Fruit fly (Drosophila melanogaster): ENCODE results near the gene Trx2.

Trx2 gene

DNA sequence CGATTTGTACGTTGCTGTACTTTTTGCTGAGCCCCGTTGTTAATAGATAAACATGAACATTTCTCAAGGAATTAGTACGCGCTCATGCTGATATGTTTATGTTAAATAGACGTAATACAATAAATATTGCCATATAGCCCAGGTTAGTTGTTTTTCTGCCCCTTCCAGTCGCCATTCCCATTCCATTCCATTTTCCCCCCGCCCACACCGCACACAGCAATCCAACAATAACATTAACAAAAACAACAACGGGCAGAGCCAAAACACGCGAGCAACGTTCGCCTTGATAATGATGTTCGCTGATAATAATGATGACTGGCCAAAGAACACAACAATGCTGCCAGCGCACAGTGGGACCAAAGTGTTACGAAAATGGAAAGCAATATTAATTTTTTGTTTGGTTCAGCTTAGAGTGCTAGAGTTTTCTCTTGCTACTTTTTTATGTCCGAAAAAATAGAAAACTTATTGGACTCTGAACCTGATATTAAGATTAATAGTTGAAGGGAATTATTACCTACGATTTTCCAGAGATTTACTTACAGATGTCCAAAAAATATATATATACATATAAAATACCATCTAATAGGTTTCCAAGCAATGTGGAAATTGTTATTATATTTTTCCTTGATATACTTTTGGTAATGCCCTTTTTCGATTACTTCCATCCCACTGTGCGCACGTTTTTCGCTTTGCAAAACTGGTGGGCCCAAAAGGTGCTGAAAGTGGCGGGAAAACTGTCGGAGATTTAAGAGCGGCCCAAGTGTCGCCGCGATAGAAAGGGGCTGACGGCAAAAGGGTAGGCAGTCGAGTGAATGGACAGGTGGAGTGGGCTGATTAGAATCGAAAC, 43.2 kb upstream of the Trx2 start (continued):
- TF ChIP-seq CG6791 (GFP tag; IDR thresholded peaks at IDR 0.05; ENCODE audit: partially characterized antibody) (no peak), CG10979 (tag; optimal IDR thresholded peaks at IDR 0.05) (peak; percentile 96), Tbp (GFP tag; optimal IDR thresholded peaks at IDR 0.05) (no peak), zen2 (GFP tag; IDR thresholded peaks at IDR 0.05; ENCODE audit: partially characterized antibody) (no peak), CG12391 (tag; optimal IDR thresholded peaks at IDR 0.05) (peak; percentile 97), CG18619 (GFP tag; optimal IDR thresholded peaks at IDR 0.05) (peak; percentile 97), CG14710 (tag; optimal IDR thresholded peaks at IDR 0.05) (peak; percentile 93), tin (GFP tag; optimal IDR thresholded peaks at IDR 0.05) (peak; percentile 94), toy (GFP tag; IDR thresholded peaks at IDR 0.05) (peak; percentile 72), CG31365 (tag; optimal IDR thresholded peaks at IDR 0.05) (peak; percentile 68), Hmr (GFP tag; optimal IDR thresholded peaks at IDR 0.05) (peak; percentile 98), CG1233 (GFP tag; optimal IDR thresholded peaks at IDR 0.05) (peak; percentile 97), CG6854 (GFP tag; optimal IDR thresholded peaks at IDR 0.05) (peak; percentile 96), CG15514 (GFP tag; optimal IDR thresholded peaks at IDR 0.05) (peak; percentile 90), CG9932 (GFP tag; IDR thresholded peaks at IDR 0.05) (peak; percentile 89), Asciz (GFP tag; optimal IDR thresholded peaks at IDR 0.05) (peak; percentile 96), cg (GFP tag; optimal IDR thresholded peaks at IDR 0.05) (no peak), Nf-YC (tag; optimal IDR thresholded peaks at IDR 0.05) (peak; percentile 90), Hmx (GFP tag; optimal IDR thresholded peaks at IDR 0.05) (peak; percentile 80), CG9609 (GFP tag; optimal IDR thresholded peaks at IDR 0.05) (peak; percentile 72), CG17829 (tag; optimal IDR thresholded peaks at IDR 0.05) (peak; percentile 96), Xrp1 (GFP tag; IDR thresholded peaks at IDR 0.05) (peak; percentile 93), nom (GFP tag; optimal IDR thresholded peaks at IDR 0.05) (peak; percentile 94), sqz (GFP tag; optimal IDR thresholded peaks at IDR 0.05) (peak; percentile 95), Ssrp (tag; optimal IDR thresholded peaks at IDR 0.05) (peak; percentile 96), nau (GFP tag; optimal IDR thresholded peaks at IDR 0.05) (peak; percentile 95), hbn (GFP tag; IDR thresholded peaks at IDR 0.05; ENCODE audit: partially characterized antibody) (no peak), hkb (optimal IDR thresholded peaks at IDR 0.05) (no peak), hkb (GFP tag; IDR thresholded peaks at IDR 0.05) (peak; percentile 95), YL-1 (GFP tag; optimal IDR thresholded peaks at IDR 0.05) (peak; percentile 83), CG11398 (GFP tag; optimal IDR thresholded peaks at IDR 0.05) (peak; percentile 38), CG4707 (GFP tag; optimal IDR thresholded peaks at IDR 0.05) (peak; percentile 85), pan (optimal IDR thresholded peaks at IDR 0.05) (no peak), pan (GFP tag; optimal IDR thresholded peaks at IDR 0.05 in 1 of 2, IDR thresholded peaks at IDR 0.05 in 1 of 2) (peak in 1 of 2 experiments; percentile 93), Pdp1 (GFP tag; optimal IDR thresholded peaks at IDR 0.05) (peak; percentile 77 to 87), h (optimal IDR thresholded peaks at IDR 0.05) (no peak), vnd (GFP tag; IDR thresholded peaks at IDR 0.05; ENCODE audit: partially characterized antibody) (peak; percentile 37; the same call in 1 of the 3 replicates), maf-S (GFP tag; optimal IDR thresholded peaks at IDR 0.05) (peak; percentile 58), inv (GFP tag; IDR thresholded peaks at IDR 0.05; ENCODE audit: partially characterized antibody) (peak; percentile 47), btn (GFP tag; optimal IDR thresholded peaks at IDR 0.05) (peak; percentile 58), CG17361 (GFP tag; IDR thresholded peaks at IDR 0.05) (peak; percentile 99), CG15269 (tag; optimal IDR thresholded peaks at IDR 0.05) (peak; percentile 98), CG11696 (GFP tag; IDR thresholded peaks at IDR 0.05) (no peak; the same call in none of the 2 replicates), CG2116 (GFP tag; optimal IDR thresholded peaks at IDR 0.05) (peak; percentile 81), CG11504 (tag; optimal IDR thresholded peaks at IDR 0.05) (peak; percentile 99), Poxn (GFP tag; IDR thresholded peaks at IDR 0.05) (peak; percentile 78), CG6272 (GFP tag; IDR thresholded peaks at IDR 0.05) (peak; percentile 73; the same call in 1 of the 2 replicates), CG8359 (GFP tag; optimal IDR thresholded peaks at IDR 0.05; ENCODE audit: borderline replicate concordance) (peak; percentile 91)
